Worm (Caenorhabditis elegans): ENCODE measurements around the gene gasr-8.

Gene gasr-8

ce11 chrV:14689060-14689750 lies at the start of gene gasr-8:
gasr-8 (plus strand) TSS chrV:14689110.
- no peak for TF ChIP-seq pha-4 (tag; optimal IDR thresholded peaks at IDR 0.05)
- TF ChIP-seq hmg-20 (GFP tag; IDR thresholded peaks at IDR 0.05), result no peak
- no peak for TF ChIP-seq chd-7 (tag; optimal IDR thresholded peaks at IDR 0.05)
- TF ChIP-seq zfh-2 (GFP tag; conservative IDR thresholded peaks at IDR 0.05), result no peak
- TF ChIP-seq rcor-1 (GFP tag; IDR thresholded peaks at IDR 0.05), result no peak
- TF ChIP-seq tbp1 (GFP tag; optimal IDR thresholded peaks at IDR 0.05), result peak; percentile 90
- TF ChIP-seq snpc-1.1 (tag; optimal IDR thresholded peaks at IDR 0.05; ENCODE audit: insufficient read depth), result no peak
- peak; percentile 85 for TF ChIP-seq B0261.1 (tag; optimal IDR thresholded peaks at IDR 0.05)
- no peak for TF ChIP-seq egl-18 (GFP tag; IDR thresholded peaks at IDR 0.05)
- TF ChIP-seq F22D6.2 (tag; optimal IDR thresholded peaks at IDR 0.05), result no peak
- no peak for TF ChIP-seq F49E8.2 (tag; optimal IDR thresholded peaks at IDR 0.05; ENCODE audit: insufficient read depth)
- no peak for TF ChIP-seq ceh-79 (tag; optimal IDR thresholded peaks at IDR 0.05)
- no peak for TF ChIP-seq gei-17 (GFP tag; optimal IDR thresholded peaks at IDR 0.05)
- TF ChIP-seq F10E7.11 (tag; optimal IDR thresholded peaks at IDR 0.05), result no peak
- TF ChIP-seq akir-1 (GFP tag; optimal IDR thresholded peaks at IDR 0.05), result no peak
- no peak for TF ChIP-seq F52B5.7 (tag; optimal IDR thresholded peaks at IDR 0.05)
- no peak for TF ChIP-seq repo-1 (tag; optimal IDR thresholded peaks at IDR 0.05)
- TF ChIP-seq sptf-2 (GFP tag; optimal IDR thresholded peaks at IDR 0.05), result no peak
- TF ChIP-seq mes-4 (tag; optimal IDR thresholded peaks at IDR 0.05), result no peak
- no peak for TF ChIP-seq ceh-40 (GFP tag; IDR thresholded peaks at IDR 0.05)
- no peak for TF ChIP-seq ama-1 (optimal IDR thresholded peaks at IDR 0.05)
- peak in 1 of 2 experiments; percentile 51 for TF ChIP-seq ama-1 (GFP tag; optimal IDR thresholded peaks at IDR 0.05)
- peak; percentile 1 to 50 for TF ChIP-seq rec-8 (tag; optimal IDR thresholded peaks at IDR 0.05)
- peak; percentile 29 for TF ChIP-seq snpc-3.4 (tag; optimal IDR thresholded peaks at IDR 0.05)
- no peak for TF ChIP-seq sdz-38 (tag; optimal IDR thresholded peaks at IDR 0.05)
- peak; percentile 15; the same call in 1 of the 2 replicates for TF ChIP-seq mcd-1 (GFP tag; IDR thresholded peaks at IDR 0.05)
- TF ChIP-seq xnd-1 (tag; optimal IDR thresholded peaks at IDR 0.05), result peak; percentile 64
- no peak for TF ChIP-seq unc-62 (GFP tag; optimal IDR thresholded peaks at IDR 0.05)
- TF ChIP-seq T26A5.8 (tag; optimal IDR thresholded peaks at IDR 0.05), result no peak
- TF ChIP-seq ztf-26 (tag; optimal IDR thresholded peaks at IDR 0.05), result no peak
- TF ChIP-seq lsl-1 (GFP tag; optimal IDR thresholded peaks at IDR 0.05), result peak; percentile 73
- no peak for TF ChIP-seq C17E4.6 (GFP tag; IDR thresholded peaks at IDR 0.05)
- TF ChIP-seq lin-40 (tag; optimal IDR thresholded peaks at IDR 0.05), result no peak
- TF ChIP-seq nfya-1 (tag; optimal IDR thresholded peaks at IDR 0.05; ENCODE audit: borderline replicate concordance, insufficient read depth), result no peak
- no peak for TF ChIP-seq let-526 (GFP tag; IDR thresholded peaks at IDR 0.05)
- TF ChIP-seq Y67H2A.10 (GFP tag; conservative IDR thresholded peaks at IDR 0.05), result no peak
- TF ChIP-seq B0336.3 (GFP tag; IDR thresholded peaks at IDR 0.05), result no peak
- peak; percentile 28 for TF ChIP-seq madf-10 (tag; optimal IDR thresholded peaks at IDR 0.05)
- TF ChIP-seq ceh-27 (GFP tag; optimal IDR thresholded peaks at IDR 0.05), result no peak
- peak; percentile 76 for TF ChIP-seq nfyb-1 (GFP tag; IDR thresholded peaks at IDR 0.05)
- TF ChIP-seq ceh-100 (GFP tag; IDR thresholded peaks at IDR 0.05), result no peak
- no peak for TF ChIP-seq attf-5 (GFP tag; optimal IDR thresholded peaks at IDR 0.05)
- no peak for TF ChIP-seq somi-1 (GFP tag; optimal IDR thresholded peaks at IDR 0.05)
- TF ChIP-seq F37B4.10 (GFP tag; IDR thresholded peaks at IDR 0.05), result no peak
- TF ChIP-seq ztf-18 (tag; optimal IDR thresholded peaks at IDR 0.05), result peak; percentile 23
- TF ChIP-seq athp-1 (tag; optimal IDR thresholded peaks at IDR 0.05), result no peak
- no peak for TF ChIP-seq efl-1 (GFP tag; optimal IDR thresholded peaks at IDR 0.05)
- peak; percentile 48 for TF ChIP-seq F23B12.7 (tag; optimal IDR thresholded peaks at IDR 0.05; ENCODE audit: insufficient read depth)
- no peak for TF ChIP-seq Y95B8A.8 (GFP tag; IDR thresholded peaks at IDR 0.05)
